Worm (Caenorhabditis elegans) whole organism, late embryonic: ENCODE measurements around the gene pud-1.1.

Experiments
- F13H6.1 ChIP-seq: sonication (generic microtip); optimal IDR thresholded peaks from 2 replicates; lab custom pipeline; 2016; ENCODE audit warnings: missing genetic modification characterization, missing compliant biosample characterization
- Y22D7AL.16 ChIP-seq: sonication (generic microtip); optimal IDR thresholded peaks from 2 replicates; lab custom pipeline; 2016; ENCODE audit warnings: missing genetic modification characterization, missing compliant biosample characterization
- ama-1 ChIP-seq: fragments of 150-350 bp; optimal IDR thresholded peaks from 2 replicates; lab custom pipeline; 2014
- che-1 ChIP-seq: sonication (generic microtip); optimal IDR thresholded peaks from 2 replicates; lab custom pipeline; 2016; ENCODE audit warnings: mild to moderate bottlenecking, missing genetic modification characterization, missing compliant biosample characterization
- fkh-10 ChIP-seq: fragments of 150-350 bp; optimal IDR thresholded peaks from 2 replicates; lab custom pipeline; 2014; ENCODE audit warnings: missing biosample characterization, missing genetic modification reagents, missing genetic modification characterization
- hlh-15 ChIP-seq: sonication (generic microtip); optimal IDR thresholded peaks from 2 replicates; lab custom pipeline; 2016; ENCODE audit warnings: missing genetic modification characterization, missing compliant biosample characterization
- hlh-8 ChIP-seq: sonication (generic microtip); optimal IDR thresholded peaks from 2 replicates; lab custom pipeline; 2016; ENCODE audit warnings: missing genotype, missing genetic modification characterization, missing compliant biosample characterization
- mec-3 ChIP-seq: sonication (generic microtip); optimal IDR thresholded peaks from 2 replicates; lab custom pipeline; 2016; ENCODE audit warnings: borderline replicate concordance, missing genetic modification characterization, missing compliant biosample characterization
- nhr-11 ChIP-seq: fragments of 150-350 bp; optimal IDR thresholded peaks from 2 replicates; lab custom pipeline; 2014; ENCODE audit warnings: missing biosample characterization, missing genetic modification characterization
- nhr-232 ChIP-seq: sonication (generic microtip); optimal IDR thresholded peaks from 2 replicates; lab custom pipeline; 2016; ENCODE audit warnings: missing genetic modification characterization, missing compliant biosample characterization
- pax-1 ChIP-seq: fragments of 150-350 bp; optimal IDR thresholded peaks from 2 replicates; lab custom pipeline; 2014; ENCODE audit warnings: missing biosample characterization, missing genetic modification characterization
- pha-2 ChIP-seq: sonication (generic microtip); optimal IDR thresholded peaks from 2 replicates; lab custom pipeline; 2017; ENCODE audit warnings: mild to moderate bottlenecking, missing genetic modification characterization, missing compliant biosample characterization
- sox-4 ChIP-seq: sonication (generic microtip); optimal IDR thresholded peaks from 2 replicates; lab custom pipeline; 2017; ENCODE audit warnings: mild to moderate bottlenecking, missing genetic modification characterization, inconsistent platforms, missing compliant biosample characterization
- zip-5 ChIP-seq: sonication (generic microtip); optimal IDR thresholded peaks from 2 replicates; lab custom pipeline; 2016; ENCODE audit warnings: missing genetic modification characterization, missing compliant biosample characterization

DNA sequence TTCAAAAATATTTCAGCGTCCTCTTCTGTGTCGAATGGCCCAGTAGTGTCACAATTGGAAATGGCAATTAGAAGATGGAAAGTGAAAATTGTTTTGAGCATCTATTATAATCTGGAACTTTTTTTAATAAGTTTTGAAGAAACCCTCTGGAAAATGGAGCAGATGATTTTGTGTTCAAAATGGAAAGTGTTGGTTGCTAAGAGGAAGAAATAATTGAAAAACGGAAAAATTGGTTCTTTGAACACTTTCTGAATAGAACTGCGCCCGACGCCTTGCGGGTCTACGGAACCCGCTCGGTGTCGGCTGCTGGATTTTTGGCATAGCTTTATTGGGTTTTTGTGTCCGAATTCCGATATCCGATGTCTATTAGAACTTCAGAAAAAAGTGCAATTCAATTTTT, 5.9 kb downstream of the pud-1.1 start, which contains the start of gene irld-28:
- TF ChIP-seq pha-2 (tag; lab: Kevin White, UChicago) (no peak), hlh-8 (tag; lab: Kevin White, UChicago) (no peak), pax-1 (tag; lab: Kevin White, UChicago) (no peak), ama-1 (lab: Kevin White, UChicago) (no peak), Y22D7AL.16 (no peak), hlh-15 (tag; lab: Kevin White, UChicago) (no peak), mec-3 (no peak), che-1 (tag; lab: Kevin White, UChicago) (no peak), fkh-10 (GFP tag; lab: Kevin White, UChicago) (no peak), F13H6.1 (tag; lab: Kevin White, UChicago) (no peak), zip-5 (tag; lab: Kevin White, UChicago) (no peak), nhr-11 (tag; lab: Kevin White, UChicago) (no peak), nhr-232 (no peak), sox-4 (tag; lab: Kevin White, UChicago) (no peak)
